Worm (Caenorhabditis elegans) whole organism, L4 larva: Measurements from ENCODE around the gene ddx-17.
A peak's percentile ranks its signal among the peaks of the same experiment; 100 is the strongest.
"Not testable (repeated sequence)": the region's sequence is repeated elsewhere in the genome, so short reads cannot be mapped to it uniquely, and the experiment has no call there.

ENCODE experiments used
- F10B5.3 ChIP-seq: sonication (generic microtip); optimal IDR thresholded peaks from 2 replicates; lab custom pipeline; 2016; ENCODE audit warnings: mild to moderate bottlenecking, missing genetic modification characterization, missing compliant biosample characterization
- F37D6.2 ChIP-seq: sonication (generic microtip); optimal IDR thresholded peaks from 2 replicates; lab custom pipeline; 2016; ENCODE audit warnings: mild to moderate bottlenecking, missing genetic modification characterization, missing compliant biosample characterization
- F44E2.7 ChIP-seq: fragments of 200-800 bp; sonication (Bioruptor generic); IDR thresholded peaks from 2 replicates; pipeline ENCODE4 v2.1.2; 2022; ENCODE audit warnings: missing genetic modification characterization, missing compliant biosample characterization
- Y105C5A.15 ChIP-seq: fragments of 200-800 bp; sonication (Bioruptor generic); IDR thresholded peaks from 2 replicates; pipeline ENCODE4 v1.3.6; 2022; ENCODE audit warnings: missing genetic modification characterization, missing compliant biosample characterization
- Y48G9A.11 ChIP-seq: fragments of 200-800 bp; sonication (Bioruptor generic); IDR thresholded peaks from 2 replicates; pipeline ENCODE4 v1.3.6; 2022; ENCODE audit warnings: missing genetic modification reagents, missing genetic modification characterization, missing compliant biosample characterization
- ZK337.2 ChIP-seq: fragments of 200-800 bp; sonication (Bioruptor generic); IDR thresholded peaks from 2 replicates; pipeline ENCODE4 v1.3.6; 2022; ENCODE audit warnings: missing genetic modification reagents, missing genetic modification characterization, missing compliant biosample characterization
- ceh-20 ChIP-seq: fragments of 200-800 bp; sonication (Bioruptor generic); IDR thresholded peaks from 2 replicates; pipeline ENCODE4 v1.3.6; 2022; ENCODE audit warnings: missing genetic modification reagents, missing genetic modification characterization, missing compliant biosample characterization
- ceh-32 ChIP-seq: sonication (generic microtip); optimal IDR thresholded peaks from 2 replicates; lab custom pipeline; 2016; ENCODE audit warnings: mild to moderate bottlenecking, missing genetic modification characterization, missing compliant biosample characterization; ENCODE audit not compliant: poor library complexity
- ceh-44 ChIP-seq: fragments of 200-800 bp; sonication (Bioruptor generic); IDR thresholded peaks from 2 replicates; pipeline ENCODE4 v1.3.6; 2022; ENCODE audit warnings: missing genetic modification reagents, missing genetic modification characterization, missing compliant biosample characterization
- ces-1 ChIP-seq: fragments of 150-350 bp; sonication (generic microtip); optimal IDR thresholded peaks from 4 replicates; lab custom pipeline; 2014; ENCODE audit warnings: missing biosample characterization, missing genetic modification reagents, missing genetic modification characterization
- cey-2 ChIP-seq: sonication (generic microtip); optimal IDR thresholded peaks from 3 replicates; lab custom pipeline; 2017; ENCODE audit warnings: missing genetic modification characterization, mild to moderate bottlenecking, missing compliant biosample characterization, antibody characterized with exemption, borderline replicate concordance; ENCODE audit not compliant: insufficient read depth
- dmd-6 ChIP-seq: fragments of 200-800 bp; sonication (Bioruptor generic); IDR thresholded peaks from 2 replicates; pipeline ENCODE4 v1.3.6; 2022; ENCODE audit warnings: missing genetic modification reagents, missing genetic modification characterization, missing compliant biosample characterization
- dve-1 ChIP-seq: sonication (generic microtip); optimal IDR thresholded peaks from 2 replicates; lab custom pipeline; 2017; ENCODE audit warnings: antibody characterized with exemption, mild to moderate bottlenecking, missing genetic modification characterization, missing compliant biosample characterization; ENCODE audit not compliant: insufficient read depth
- hif-1 ChIP-seq, 2 experiments: sonication (generic microtip); optimal IDR thresholded peaks; 2 replicates each; lab custom pipeline; 2016 to 2017; ENCODE audit warnings: missing compliant biosample characterization in 2 of 2, missing genetic modification characterization in 2 of 2, missing genetic modification reagents in 2 of 2, missing genotype in 2 of 2, mild to moderate bottlenecking in 1 of 2
- hlh-30 ChIP-seq: sonication (generic microtip); optimal IDR thresholded peaks from 2 replicates; lab custom pipeline; 2017; ENCODE audit warnings: antibody characterized with exemption, mild to moderate bottlenecking, missing genetic modification characterization, missing compliant biosample characterization; ENCODE audit not compliant: insufficient read depth
- lim-7 ChIP-seq: fragments of 200-800 bp; sonication (Bioruptor generic); IDR thresholded peaks from 2 replicates; pipeline ENCODE4 v1.3.6; 2022; ENCODE audit warnings: missing genetic modification characterization, missing compliant biosample characterization
- lin-13 ChIP-seq: fragments of 150-350 bp; optimal IDR thresholded peaks from 2 replicates; lab custom pipeline; 2014; ENCODE audit warnings: missing biosample characterization, missing genetic modification reagents, missing genetic modification characterization
- lin-38 ChIP-seq: fragments of 200-800 bp; sonication (Bioruptor generic); IDR thresholded peaks from 2 replicates; pipeline ENCODE4 v1.3.6; 2022; ENCODE audit warnings: missing genetic modification reagents, missing genetic modification characterization, missing compliant biosample characterization
- lsy-2 ChIP-seq, 2 experiments: fragments of 150-350 bp in 1 of 2; sonication (generic microtip) in 1 of 2; optimal IDR thresholded peaks; 2 replicates each; lab custom pipeline; 2014 to 2017; ENCODE audit warnings: missing biosample characterization in 2 of 2, missing genetic modification characterization in 2 of 2
- mep-1 ChIP-seq: fragments of 150-350 bp; sonication (generic microtip); optimal IDR thresholded peaks from 3 replicates; lab custom pipeline; 2014; ENCODE audit warnings: missing biosample characterization, missing genetic modification characterization
- mxl-2 ChIP-seq: fragments of 200-800 bp; sonication (Bioruptor generic); conservative IDR thresholded peaks from 2 replicates; pipeline ENCODE4 v1.3.6; 2022; ENCODE audit warnings: missing genetic modification reagents, missing genetic modification characterization, missing compliant biosample characterization
- nhr-11 ChIP-seq: fragments of 150-350 bp; optimal IDR thresholded peaks from 2 replicates; lab custom pipeline; 2014; ENCODE audit warnings: missing biosample characterization, missing genetic modification characterization
- nhr-25 ChIP-seq: sonication (generic microtip); optimal IDR thresholded peaks from 2 replicates; lab custom pipeline; 2017; ENCODE audit warnings: missing genetic modification characterization, mild to moderate bottlenecking, missing compliant biosample characterization, antibody characterized with exemption, moderate library complexity, borderline replicate concordance; ENCODE audit not compliant: insufficient read depth
- nhr-28 ChIP-seq: fragments of 150-350 bp; optimal IDR thresholded peaks from 2 replicates; lab custom pipeline; 2014; ENCODE audit warnings: missing biosample characterization, missing genetic modification characterization
- nhr-76 ChIP-seq: fragments of 150-350 bp; optimal IDR thresholded peaks from 2 replicates; lab custom pipeline; 2014; ENCODE audit warnings: missing biosample characterization, missing genetic modification characterization
- php-3 ChIP-seq: fragments of 200-800 bp; sonication (Bioruptor generic); IDR thresholded peaks from 2 replicates; pipeline ENCODE4 v1.3.6; 2022; ENCODE audit warnings: missing genetic modification reagents, missing genetic modification characterization, missing compliant biosample characterization
- rbr-2 ChIP-seq: sonication (generic microtip); optimal IDR thresholded peaks from 2 replicates; lab custom pipeline; 2016; ENCODE audit warnings: missing genotype, missing genetic modification characterization, missing compliant biosample characterization
- saeg-2 ChIP-seq: fragments of 200-800 bp; sonication (Bioruptor generic); IDR thresholded peaks from 2 replicates; pipeline ENCODE4 v1.3.6; 2022; ENCODE audit warnings: missing genetic modification reagents, missing genetic modification characterization, missing compliant biosample characterization
- sdz-12 ChIP-seq: fragments of 200-800 bp; sonication (Bioruptor generic); optimal IDR thresholded peaks from 2 replicates; lab custom pipeline; 2018; ENCODE audit warnings: mild to moderate bottlenecking, missing genetic modification characterization, missing compliant biosample characterization
- set-16 ChIP-seq: fragments of 200-800 bp; sonication (Bioruptor generic); IDR thresholded peaks from 2 replicates; pipeline ENCODE4 v1.3.6; 2022; ENCODE audit warnings: missing genetic modification reagents, missing genetic modification characterization, missing compliant biosample characterization
- skn-1 ChIP-seq: fragments of 150-350 bp; optimal IDR thresholded peaks from 2 replicates; lab custom pipeline; 2014; ENCODE audit warnings: missing biosample characterization, missing genetic modification characterization
- snpc-1.2 ChIP-seq: fragments of 200-800 bp; sonication (Bioruptor generic); IDR thresholded peaks from 2 replicates; pipeline ENCODE4 v1.3.6; 2022; ENCODE audit warnings: missing genetic modification reagents, missing genetic modification characterization, missing compliant biosample characterization
- spr-1 ChIP-seq: sonication (generic microtip); optimal IDR thresholded peaks from 2 replicates; lab custom pipeline; 2016; ENCODE audit warnings: mild to moderate bottlenecking, missing genetic modification characterization, missing compliant biosample characterization
- unc-130 ChIP-seq: sonication (generic microtip); optimal IDR thresholded peaks from 2 replicates; lab custom pipeline; 2016; ENCODE audit warnings: missing genetic modification reagents, missing genetic modification characterization, missing compliant biosample characterization
- zfp-3 ChIP-seq: fragments of 200-800 bp; sonication (Bioruptor generic); conservative IDR thresholded peaks from 2 replicates; pipeline ENCODE4 v1.3.6; 2022; ENCODE audit warnings: missing genetic modification reagents, missing genetic modification characterization, missing compliant biosample characterization
- zip-11 ChIP-seq: fragments of 200-800 bp; sonication (Bioruptor generic); IDR thresholded peaks from 2 replicates; pipeline ENCODE4 v1.3.6; 2022; ENCODE audit warnings: missing genetic modification characterization, missing compliant biosample characterization
- zip-2 ChIP-seq: fragments of 150-350 bp; optimal IDR thresholded peaks from 2 replicates; lab custom pipeline; 2014; ENCODE audit warnings: missing biosample characterization, missing genetic modification characterization
- ztf-7 ChIP-seq: fragments of 150-350 bp; optimal IDR thresholded peaks from 2 replicates; lab custom pipeline; 2014; ENCODE audit warnings: missing biosample characterization, missing genetic modification characterization

The ddx-17 gene

DNA sequence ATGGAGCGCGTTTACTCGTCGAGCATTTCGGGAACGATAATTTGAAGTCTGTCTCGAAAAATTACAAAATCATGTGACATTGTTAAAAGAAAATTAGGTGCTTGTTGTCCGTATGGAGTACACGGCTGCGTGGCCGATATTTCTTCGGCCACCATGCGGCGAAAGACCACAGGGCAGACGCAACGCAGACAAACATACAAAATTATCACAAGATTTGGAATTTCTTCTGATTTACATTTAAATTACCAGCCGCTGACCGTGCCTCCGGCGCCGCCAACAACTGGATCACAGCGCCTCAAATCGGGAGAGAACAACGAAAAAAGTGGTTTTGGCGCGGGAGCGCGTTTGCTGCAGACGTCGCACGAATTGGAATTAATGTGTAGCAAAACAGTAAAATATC lies 43.2 kb upstream of the ddx-17 start (continued):
- peak; percentile 61 for TF ChIP-seq nhr-11
- TF ChIP-seq cey-2 (tag; lab: Kevin White, UChicago) = peak; percentile 1
- peak; percentile 86 for TF ChIP-seq F44E2.7 (GFP tag; lab: Robert Waterston, UW)
- peak; percentile 90 for TF ChIP-seq mep-1
- TF ChIP-seq nhr-28 (tag; lab: Kevin White, UChicago) = peak; percentile 72
- TF ChIP-seq php-3 (GFP tag; lab: Robert Waterston, UW) = peak; percentile 97
- peak; percentile 51 for TF ChIP-seq skn-1
- peak; percentile 96 for TF ChIP-seq zfp-3 (GFP tag; lab: Robert Waterston, UW)
- TF ChIP-seq F10B5.3 (tag; lab: Kevin White, UChicago) = peak; percentile 18
- peak; percentile 95 for TF ChIP-seq saeg-2
- peak; percentile 81 for TF ChIP-seq unc-130
- TF ChIP-seq dve-1 (tag; lab: Kevin White, UChicago) = peak; percentile 93
- peak; percentile 59 for TF ChIP-seq ceh-32 (tag; lab: Kevin White, UChicago)
- peak; percentile 99 for TF ChIP-seq dmd-6 (GFP tag; lab: Robert Waterston, UW)
- TF ChIP-seq ceh-44 (GFP tag; lab: Robert Waterston, UW) = peak; percentile 96
- peak; percentile 91 for TF ChIP-seq F37D6.2 (tag; lab: Kevin White, UChicago)
- peak; percentile 70 for TF ChIP-seq ztf-7 (tag; lab: Kevin White, UChicago)
- peak; percentile 84 for TF ChIP-seq spr-1 (tag; lab: Kevin White, UChicago)
- TF ChIP-seq Y105C5A.15 (GFP tag; lab: Robert Waterston, UW) = peak; percentile 89; the same call in 1 of the 2 replicates
- peak; percentile 92 for TF ChIP-seq Y48G9A.11
- peak; percentile 98 for TF ChIP-seq lin-38 (GFP tag; lab: Robert Waterston, UW)
- TF ChIP-seq snpc-1.2 = 0 out of 2 replicates have a peak, but pooled peaks have one; percentile 41
- peak; percentile 61 to 94 for TF ChIP-seq hif-1 (tag; optimal IDR thresholded peaks at IDR 0.05; lab: Kevin White, UChicago)
- peak; percentile 92 for TF ChIP-seq rbr-2
- TF ChIP-seq set-16 (GFP tag; lab: Robert Waterston, UW) = peak; percentile 78
- TF ChIP-seq ZK337.2 (GFP tag; lab: Robert Waterston, UW) = peak; percentile 99
- TF ChIP-seq zip-11 (GFP tag; lab: Robert Waterston, UW) = 0 out of 2 replicates have a peak, but pooled peaks have one; percentile 34
- TF ChIP-seq nhr-25 (tag; lab: Kevin White, UChicago) = peak; percentile 55
- TF ChIP-seq nhr-76 (tag; lab: Kevin White, UChicago) = peak; percentile 65
- peak; percentile 88 for TF ChIP-seq mxl-2 (GFP tag; lab: Robert Waterston, UW)
- peak; percentile 98 for TF ChIP-seq ceh-20 (GFP tag; lab: Robert Waterston, UW)
- TF ChIP-seq ces-1 (GFP tag; lab: Kevin White, UChicago) = peak; percentile 69
- TF ChIP-seq hlh-30 (tag; lab: Kevin White, UChicago) = peak; percentile 98
- peak; percentile 69 for TF ChIP-seq zip-2
- TF ChIP-seq lin-13 (GFP tag; lab: Kevin White, UChicago) = peak; percentile 80
- peak; percentile 42 to 93 for TF ChIP-seq lsy-2 (tag; optimal IDR thresholded peaks at IDR 0.05; lab: Kevin White, UChicago)
- TF ChIP-seq sdz-12 (GFP tag; lab: Kevin White, UChicago) = peak; percentile 85

- not testable (repeated sequence) for TF ChIP-seq zip-11 (GFP tag; lab: Robert Waterston, UW); lim-7 (GFP tag; lab: Robert Waterston, UW); hif-1 (tag; optimal IDR thresholded peaks at IDR 0.05; lab: Kevin White, UChicago)
Measured at ce11 chrV:14049274-14049673, 37.4 kb upstream of the ddx-17 start, which contains the start of gene F58D12.1. TSS of gene F58D12.1 (plus strand) at chrV:14049574.
